Worm (Caenorhabditis elegans) whole organism, midembryonic: Measurements from ENCODE around the gene otub-1.

Source experiments
- T22C8.4 ChIP-seq: fragments of 200-800 bp; sonication (Bioruptor generic); IDR thresholded peaks from 2 replicates; pipeline ENCODE4 v1.3.6; 2022; ENCODE audit warnings: missing genetic modification characterization, missing compliant biosample characterization
- klf-2 ChIP-seq: fragments of 200-800 bp; sonication (Bioruptor generic); conservative IDR thresholded peaks from 2 replicates; pipeline ENCODE4 v1.3.6; 2022; ENCODE audit warnings: missing genetic modification reagents, missing genetic modification characterization, missing compliant biosample characterization
- ref-1 ChIP-seq: fragments of 200-800 bp; sonication (Bioruptor generic); conservative IDR thresholded peaks from 2 replicates; pipeline ENCODE4 v1.3.6; 2022; ENCODE audit warnings: missing genetic modification reagents, missing genetic modification characterization, missing compliant biosample characterization
- tab-1 ChIP-seq: fragments of 200-800 bp; sonication (Bioruptor generic); IDR thresholded peaks from 2 replicates; pipeline ENCODE4 v1.3.6; 2022; ENCODE audit warnings: missing genetic modification characterization, missing compliant biosample characterization

DNA sequence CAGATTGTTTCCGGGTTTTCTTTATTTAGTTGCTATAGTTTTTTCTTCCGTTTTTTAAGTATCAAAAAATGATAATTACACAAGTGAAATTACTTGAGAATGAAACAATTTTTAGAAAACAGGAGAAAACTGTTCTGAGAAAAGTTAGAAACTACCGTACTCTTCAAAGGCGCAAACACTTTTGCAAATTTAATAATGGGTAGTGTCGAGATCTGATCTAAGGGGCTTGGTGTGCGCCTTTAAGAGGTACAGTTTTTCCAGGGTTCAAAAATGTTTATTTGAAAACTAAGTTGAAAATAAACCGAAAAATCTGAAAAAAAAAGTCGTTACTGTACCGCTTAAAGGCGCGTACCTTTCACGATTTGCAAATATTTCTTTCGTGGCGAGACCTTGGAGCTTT is 5.5 kb upstream of the otub-1 start:
- TF ChIP-seq ref-1 (no peak), klf-2 (GFP tag; lab: Robert Waterston, UW) (no peak), tab-1 (no peak), T22C8.4 (GFP tag; lab: Robert Waterston, UW) (no peak)
